Worm (Caenorhabditis elegans): ENCODE data around the gene glt-6.

The glt-6 gene

ce11 chrIV:7473159-7473649, 30.2 kb upstream of the glt-6 start, which contains the start of the genes plk-3 and F55G1.6:
TSS of gene plk-3 (minus strand) at chrIV:7473209.
TSS of gene F55G1.6 (plus strand) at chrIV:7473517.
- peak; percentile 11 for TF ChIP-seq unc-130 (GFP tag; optimal IDR thresholded peaks at IDR 0.05)
- no peak for TF ChIP-seq daf-16 (GFP tag; optimal IDR thresholded peaks at IDR 0.05)
- TF ChIP-seq daf-16 (tag; optimal IDR thresholded peaks at IDR 0.05), result no peak

- TF ChIP-seq lim-7 (GFP tag; IDR thresholded peaks at IDR 0.05) (no peak), unc-62 (GFP tag; optimal IDR thresholded peaks at IDR 0.05 in 1 of 2) (peak in 1 of 2 experiments; percentile 68), unc-62 (tag; optimal IDR thresholded peaks at IDR 0.05) (no peak)
Measured at ce11 chrIV:7474826-7475225, 28.6 kb upstream of the glt-6 start, which contains the start of gene slc-25A18.2. TSS of gene slc-25A18.2 (plus strand) at chrIV:7475041.

- TF ChIP-seq hmg-1.1 (GFP tag; IDR thresholded peaks at IDR 0.05) (no peak), nhr-10 (tag; optimal IDR thresholded peaks at IDR 0.05) (no peak), lin-29 (GFP tag; IDR thresholded peaks at IDR 0.05) (no peak), pha-4 (GFP tag; IDR thresholded peaks at IDR 0.05) (no peak), pha-4 (tag; optimal IDR thresholded peaks at IDR 0.05) (no peak), skn-1 (tag; optimal IDR thresholded peaks at IDR 0.05) (no peak), sdz-12 (GFP tag; optimal IDR thresholded peaks at IDR 0.05) (no peak), hif-1 (tag; optimal IDR thresholded peaks at IDR 0.05) (no peak), lin-1 (GFP tag; IDR thresholded peaks at IDR 0.05) (no peak), hlh-30 (tag; optimal IDR thresholded peaks at IDR 0.05; ENCODE audit: insufficient read depth) (no peak), Y5F2A.4 (GFP tag; optimal IDR thresholded peaks at IDR 0.05) (no peak), saeg-2 (GFP tag; IDR thresholded peaks at IDR 0.05) (no peak), ZK337.2 (GFP tag; IDR thresholded peaks at IDR 0.05) (no peak)
Measured at ce11 chrIV:7477197-7477596, 26.2 kb upstream of the glt-6 start, which contains the start of gene pycr-4. TSS of gene pycr-4 (minus strand) at chrIV:7477297.

- TF ChIP-seq nhr-77 (tag; optimal IDR thresholded peaks at IDR 0.05), result no peak
- TF ChIP-seq arid-1 (GFP tag; conservative IDR thresholded peaks at IDR 0.05), result no peak
- peak; percentile 85 for TF ChIP-seq unc-130 (GFP tag; optimal IDR thresholded peaks at IDR 0.05)
- no peak for TF ChIP-seq pqm-1 (tag; optimal IDR thresholded peaks at IDR 0.05)
- no peak for TF ChIP-seq hif-1 (tag; optimal IDR thresholded peaks at IDR 0.05)
- peak; percentile 62 for TF ChIP-seq Y48G9A.11 (GFP tag; IDR thresholded peaks at IDR 0.05)
- TF ChIP-seq lin-38 (GFP tag; IDR thresholded peaks at IDR 0.05), result peak; percentile 66
- no peak for TF ChIP-seq zfp-3 (GFP tag; conservative IDR thresholded peaks at IDR 0.05)
- TF ChIP-seq Y105C5A.15 (GFP tag; IDR thresholded peaks at IDR 0.05), result no peak
- TF ChIP-seq F49E8.2 (tag; optimal IDR thresholded peaks at IDR 0.05; ENCODE audit: borderline replicate concordance), result peak; percentile 74
- 0 out of 2 replicates have a peak, but pooled peaks have one; percentile 12 for TF ChIP-seq ceh-44 (GFP tag; IDR thresholded peaks at IDR 0.05)
- TF ChIP-seq snpc-1.2 (GFP tag; IDR thresholded peaks at IDR 0.05), result peak; percentile 76
- TF ChIP-seq F10B5.3 (tag; optimal IDR thresholded peaks at IDR 0.05), result no peak
- TF ChIP-seq attf-4 (tag; optimal IDR thresholded peaks at IDR 0.05), result no peak
- no peak for TF ChIP-seq nhr-237 (tag; optimal IDR thresholded peaks at IDR 0.05)
- TF ChIP-seq nhr-6 (tag; optimal IDR thresholded peaks at IDR 0.05), result no peak
- no peak for TF ChIP-seq lsy-2 (tag; optimal IDR thresholded peaks at IDR 0.05)
- TF ChIP-seq nhr-28 (tag; optimal IDR thresholded peaks at IDR 0.05), result no peak
Measured at ce11 chrIV:7477697-7478096, 25.7 kb upstream of the glt-6 start.

- no peak for TF ChIP-seq zip-11 (GFP tag; IDR thresholded peaks at IDR 0.05)
- TF ChIP-seq daf-19 (GFP tag; conservative IDR thresholded peaks at IDR 0.05), result no peak
- no peak for TF ChIP-seq ceh-28 (tag; optimal IDR thresholded peaks at IDR 0.05)
- no peak for TF ChIP-seq dve-1 (tag; optimal IDR thresholded peaks at IDR 0.05; ENCODE audit: insufficient read depth)
- no peak for TF ChIP-seq F37D6.2 (tag; optimal IDR thresholded peaks at IDR 0.05)
- peak; percentile 57 for TF ChIP-seq aha-1 (tag)
- TF ChIP-seq nhr-11 (tag; optimal IDR thresholded peaks at IDR 0.05), result no peak
- no peak for TF ChIP-seq lin-39 (tag; optimal IDR thresholded peaks at IDR 0.05)
- peak; percentile 12 for TF ChIP-seq fkh-10 (GFP tag; optimal IDR thresholded peaks at IDR 0.05)
- peak; percentile 69 for TF ChIP-seq dpl-1 (GFP tag; optimal IDR thresholded peaks at IDR 0.05)
Measured at ce11 chrIV:7478134-7478533, 25.3 kb upstream of the glt-6 start, which contains the start of gene rod-1. TSS of gene rod-1 (plus strand) at chrIV:7478452.

Data from whole organism, L4 larva.